Worm (Caenorhabditis elegans) whole organism, young adult: Measurements from ENCODE around the gene Y57G11C.8.

Source experiments
- C17E4.6 ChIP-seq: fragments of 200-800 bp; sonication (Bioruptor generic); IDR thresholded peaks from 2 replicates; pipeline ENCODE4 v1.3.6; 2022; ENCODE audit warnings: missing genetic modification reagents, missing genetic modification characterization, missing compliant biosample characterization
- F37B4.10 ChIP-seq: fragments of 200-800 bp; sonication (Bioruptor generic); IDR thresholded peaks from 2 replicates; pipeline ENCODE4 v1.3.6; 2022; ENCODE audit warnings: missing genetic modification characterization, missing compliant biosample characterization
- F39B2.1 ChIP-seq: fragments of 200-800 bp; sonication (Bioruptor generic); IDR thresholded peaks from 2 replicates; pipeline ENCODE4 v1.3.6; 2022; ENCODE audit warnings: missing genetic modification reagents, missing genetic modification characterization, missing compliant biosample characterization
- pbrm-1 ChIP-seq: fragments of 200-800 bp; sonication (Bioruptor generic); IDR thresholded peaks from 2 replicates; pipeline ENCODE4 v1.3.6; 2022; ENCODE audit warnings: missing genetic modification reagents, missing genetic modification characterization, missing compliant biosample characterization
- rpc-1 ChIP-seq, 2 experiments: fragments of 150-350 bp in 1 of 2; sonication (generic microtip) in 1 of 2; optimal IDR thresholded peaks; 2 replicates each; lab custom pipeline; 2014 to 2018; ENCODE audit warnings: missing biosample characterization in 1 of 2, missing genetic modification characterization in 1 of 2, missing genetic modification reagents in 1 of 2, missing genotype in 1 of 2
- snpc-1.3 ChIP-seq: sonication (generic microtip); optimal IDR thresholded peaks from 2 replicates; lab custom pipeline; 2017; ENCODE audit warnings: missing genetic modification characterization, mild to moderate bottlenecking, missing compliant biosample characterization, antibody characterized with exemption, moderate library complexity, missing genotype, missing genetic modification reagents; ENCODE audit not compliant: insufficient read depth
- unc-62 ChIP-seq: fragments of 150-350 bp; optimal IDR thresholded peaks from 2 replicates; lab custom pipeline; 2014; ENCODE audit warnings: missing biosample characterization, missing genetic modification reagents, missing genetic modification characterization

ce11 chrIV:14766382-14766781 lies 15.3 kb upstream of the Y57G11C.8 start, which contains the start of gene vti-1:
- TF ChIP-seq F37B4.10 (GFP tag; lab: Robert Waterston, UW) (no peak), F39B2.1 (GFP tag; lab: Robert Waterston, UW) (no peak), rpc-1 (optimal IDR thresholded peaks at IDR 0.05; lab: Kevin White, UChicago) (no peak), rpc-1 (tag; optimal IDR thresholded peaks at IDR 0.05; lab: Kevin White, UChicago) (no peak), unc-62 (GFP tag; lab: Kevin White, UChicago) (no peak), pbrm-1 (GFP tag; lab: Robert Waterston, UW) (no peak), C17E4.6 (GFP tag; lab: Robert Waterston, UW) (no peak), snpc-1.3 (tag; lab: Kevin White, UChicago) (no peak)
